Worm (Caenorhabditis elegans): ENCODE data around the gene T22B2.5.

The T22B2.5 gene

ce11 chrX:3920101-3920500, 8.9 kb upstream of the T22B2.5 start, which contains the start of gene T22B2.2:
Gene T22B2.2, plus strand, starts transcription at chrX:3920401.
- TF ChIP-seq Y95B8A.8 (GFP tag; IDR thresholded peaks at IDR 0.05), result no peak
- TF ChIP-seq lag-1 (GFP tag; IDR thresholded peaks at IDR 0.05), result no peak
- no peak for TF ChIP-seq egl-44 (GFP tag; IDR thresholded peaks at IDR 0.05)
- TF ChIP-seq akir-1 (GFP tag; optimal IDR thresholded peaks at IDR 0.05), result no peak

ce11 chrX:3919689-3920088, 8.5 kb upstream of the T22B2.5 start:
- TF ChIP-seq rec-8 (tag; optimal IDR thresholded peaks at IDR 0.05) (no peak), rcor-1 (GFP tag; IDR thresholded peaks at IDR 0.05) (no peak), aptf-2 (GFP tag; conservative IDR thresholded peaks at IDR 0.05) (no peak), ceh-91 (GFP tag; IDR thresholded peaks at IDR 0.05) (no peak), snpc-3.4 (tag; optimal IDR thresholded peaks at IDR 0.05) (no peak)

- no peak for TF ChIP-seq F57A8.1 (GFP tag; optimal IDR thresholded peaks at IDR 0.05)
- no peak for TF ChIP-seq ztf-22 (GFP tag; optimal IDR thresholded peaks at IDR 0.05)
- no peak for TF ChIP-seq pbrm-1 (GFP tag; IDR thresholded peaks at IDR 0.05)
- no peak for TF ChIP-seq die-1 (tag; optimal IDR thresholded peaks at IDR 0.05)
Observed at ce11 chrX:3918182-3918581, 7.0 kb upstream of the T22B2.5 start.

ce11 chrX:3917013-3917412, 5.8 kb upstream of the T22B2.5 start, which contains the start of gene T22B2.3:
Gene T22B2.3, plus strand, starts transcription at chrX:3917313.
- TF ChIP-seq tbp1 (GFP tag; optimal IDR thresholded peaks at IDR 0.05) (no peak), snpc-1.3 (tag; optimal IDR thresholded peaks at IDR 0.05; ENCODE audit: insufficient read depth) (no peak), dpl-1 (GFP tag; optimal IDR thresholded peaks at IDR 0.05) (no peak), lin-35 (GFP tag; optimal IDR thresholded peaks at IDR 0.05) (no peak), ztf-28 (GFP tag; IDR thresholded peaks at IDR 0.05) (no peak), ceh-40 (GFP tag; IDR thresholded peaks at IDR 0.05) (no peak), snpc-3.4 (tag; optimal IDR thresholded peaks at IDR 0.05) (no peak), F39B2.1 (GFP tag; IDR thresholded peaks at IDR 0.05) (no peak), T26A5.8 (tag; optimal IDR thresholded peaks at IDR 0.05) (no peak), sea-2 (GFP tag; IDR thresholded peaks at IDR 0.05) (no peak), ekl-4 (GFP tag; IDR thresholded peaks at IDR 0.05) (no peak)

ce11 chrX:3915748-3916147, 4.6 kb upstream of the T22B2.5 start, which contains the start of gene idpp-9:
Gene idpp-9, minus strand, starts transcription at chrX:3915848.
- no peak for TF ChIP-seq cebp-2 (GFP tag; IDR thresholded peaks at IDR 0.05)
- TF ChIP-seq C17E4.6 (GFP tag; IDR thresholded peaks at IDR 0.05), result no peak
- TF ChIP-seq B0336.3 (GFP tag; IDR thresholded peaks at IDR 0.05), result no peak
- TF ChIP-seq atf-7 (tag; optimal IDR thresholded peaks at IDR 0.05), result no peak
- no peak for TF ChIP-seq let-526 (GFP tag; IDR thresholded peaks at IDR 0.05)
- TF ChIP-seq Y79H2A.3 (GFP tag; conservative IDR thresholded peaks at IDR 0.05), result no peak
- TF ChIP-seq cebp-1 (GFP tag; IDR thresholded peaks at IDR 0.05), result no peak
- no peak for TF ChIP-seq cebp-1 (tag; optimal IDR thresholded peaks at IDR 0.05)
- TF ChIP-seq C06A6.2 (GFP tag; conservative IDR thresholded peaks at IDR 0.05), result no peak
- no peak for TF ChIP-seq Y56A3A.18 (GFP tag; IDR thresholded peaks at IDR 0.05)
- no peak for TF ChIP-seq aptf-3 (GFP tag; IDR thresholded peaks at IDR 0.05)
- no peak for TF ChIP-seq snpc-1.1 (tag; optimal IDR thresholded peaks at IDR 0.05; ENCODE audit: insufficient read depth)
- no peak for TF ChIP-seq die-1 (tag; optimal IDR thresholded peaks at IDR 0.05)

Measured in whole organism, young adult.